Fruit fly (Drosophila melanogaster) whole organism: ENCODE measurements around the gene CG32373.

Experiments
- psq ChIP-seq: fragments of >200 bp; optimal IDR thresholded peaks from 2 replicates; lab custom pipeline; 2017
- usp ChIP-seq: fragments of >200 bp; optimal IDR thresholded peaks from 2 replicates; lab custom pipeline; 2017; ENCODE audit warnings: missing biosample characterization, missing genetic modification characterization, mixed read lengths

DNA sequence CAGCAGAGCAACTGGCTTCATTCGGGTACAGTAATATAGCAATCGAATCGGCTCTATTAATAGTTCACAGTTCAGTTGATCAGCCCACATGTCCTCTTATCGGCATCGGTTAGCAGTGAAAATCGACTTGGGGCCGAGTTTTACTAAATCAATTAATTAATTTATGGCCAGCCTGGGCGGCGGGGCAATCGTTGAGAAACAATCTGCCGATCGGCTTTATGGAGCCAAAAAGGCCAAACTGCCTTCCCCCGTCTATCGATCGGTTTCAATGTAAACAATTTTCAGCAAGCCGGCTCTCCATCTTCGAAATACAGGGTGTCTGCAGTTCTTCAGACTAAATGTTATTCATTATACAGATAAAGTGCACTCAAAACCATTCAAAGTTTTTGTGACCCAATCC, 16.7 kb upstream of the CG32373 start:
- TF ChIP-seq psq, result no peak
- TF ChIP-seq usp (GFP tag; lab: Kevin White, UChicago), result no peak
